Fruit fly (Drosophila melanogaster) whole organism, embryonic: Measurements from ENCODE around the gene Zdhhc8.

ENCODE experiments used
- Atf3 ChIP-seq: fragments of 200-800 bp; sonication (Bioruptor generic); optimal IDR thresholded peaks from 3 replicates; lab custom pipeline; 2016; ENCODE audit warnings: missing biosample characterization, missing genetic modification characterization
- Awh ChIP-seq: fragments of 200-800 bp; sonication (Bioruptor generic); IDR thresholded peaks from 2 replicates; pipeline ENCODE4, ENCODE4 v1.3.6; 2022; ENCODE audit warnings: missing biosample characterization, missing genetic modification characterization
- B-H2 ChIP-seq: fragments of 200-800 bp; sonication (Bioruptor generic); optimal IDR thresholded peaks from 2 replicates; lab custom pipeline; 2018; ENCODE audit warnings: missing biosample characterization, mild to moderate bottlenecking, missing genetic modification characterization
- CG1024 ChIP-seq: fragments of 200-800 bp; sonication (Bioruptor generic); IDR thresholded peaks from 2 replicates; pipeline ENCODE4 v1.3.6; 2022; ENCODE audit warnings: missing biosample characterization, missing genetic modification characterization
- CG10274 ChIP-seq: fragments of 200-800 bp; sonication (Bioruptor generic); optimal IDR thresholded peaks from 3 replicates; lab custom pipeline; 2017; ENCODE audit warnings: missing biosample characterization, mild to moderate bottlenecking, missing genetic modification characterization
- CG10654 ChIP-seq: fragments of 200-800 bp; sonication (Bioruptor generic); optimal IDR thresholded peaks from 2 replicates; lab custom pipeline; 2016; ENCODE audit warnings: missing biosample characterization, missing genetic modification characterization
- CG12219 ChIP-seq: fragments of 200-800 bp; sonication (Bioruptor generic); optimal IDR thresholded peaks from 3 replicates; lab custom pipeline; 2018; ENCODE audit warnings: missing biosample characterization, mild to moderate bottlenecking, missing genetic modification characterization
- CG13296 ChIP-seq: fragments of 200-800 bp; sonication (Bioruptor generic); optimal IDR thresholded peaks from 3 replicates; lab custom pipeline; 2018; ENCODE audit warnings: missing biosample characterization, mild to moderate bottlenecking, missing genetic modification characterization
- CG14667 ChIP-seq: fragments of 200-800 bp; sonication (Bioruptor generic); IDR thresholded peaks from 2 replicates; pipeline ENCODE4 v1.3.6; 2022; ENCODE audit warnings: missing biosample characterization, missing genetic modification characterization
- CG15514 ChIP-seq: fragments of 200-800 bp; sonication (Bioruptor generic); optimal IDR thresholded peaks from 3 replicates; lab custom pipeline; 2017; ENCODE audit warnings: missing biosample characterization, missing genetic modification characterization, mild to moderate bottlenecking, moderate library complexity, missing genetic modification reagents
- CG17385 ChIP-seq: fragments of 200-800 bp; sonication (Bioruptor generic); optimal IDR thresholded peaks from 3 replicates; lab custom pipeline; 2018; ENCODE audit warnings: missing biosample characterization, mild to moderate bottlenecking, missing genetic modification characterization
- CG31224 ChIP-seq: fragments of 200-800 bp; sonication (Bioruptor generic); IDR thresholded peaks from 2 replicates; pipeline ENCODE4 v1.3.6; 2022; ENCODE audit warnings: missing biosample characterization, missing genetic modification characterization
- CG3838 ChIP-seq: fragments of 200-800 bp; sonication (Bioruptor generic); optimal IDR thresholded peaks from 3 replicates; lab custom pipeline; 2016; ENCODE audit warnings: missing biosample characterization, missing genetic modification characterization
- CG4360 ChIP-seq: fragments of 200-800 bp; sonication (Bioruptor generic); IDR thresholded peaks from 2 replicates; pipeline ENCODE4 v1.3.6; 2022; ENCODE audit warnings: missing biosample characterization, missing genetic modification characterization
- CG4424 ChIP-seq: fragments of 200-800 bp; sonication (Bioruptor generic); optimal IDR thresholded peaks from 3 replicates; lab custom pipeline; 2016; ENCODE audit warnings: missing biosample characterization, missing genetic modification characterization
- CG5245 ChIP-seq: fragments of 200-800 bp; sonication (Bioruptor generic); optimal IDR thresholded peaks from 3 replicates; lab custom pipeline; 2016; ENCODE audit warnings: missing biosample characterization, missing genetic modification characterization
- CG6683 ChIP-seq: fragments of 200-800 bp; sonication (Bioruptor generic); optimal IDR thresholded peaks from 2 replicates; lab custom pipeline; 2017; ENCODE audit warnings: missing biosample characterization, mild to moderate bottlenecking, missing genetic modification characterization, missing genetic modification reagents
- CG7839 ChIP-seq: fragments of 200-800 bp; sonication (Bioruptor generic); optimal IDR thresholded peaks from 3 replicates; lab custom pipeline; 2018; ENCODE audit warnings: missing biosample characterization, mild to moderate bottlenecking, missing genetic modification characterization, moderate library complexity
- CG8089 ChIP-seq: fragments of 200-800 bp; sonication (Bioruptor generic); optimal IDR thresholded peaks from 3 replicates; lab custom pipeline; 2016; ENCODE audit warnings: missing biosample characterization, missing genetic modification characterization
- CoRest ChIP-seq: fragments of 200-800 bp; sonication (Bioruptor generic); optimal IDR thresholded peaks from 3 replicates; lab custom pipeline; 2018; ENCODE audit warnings: missing biosample characterization, mild to moderate bottlenecking, missing genetic modification characterization, moderate library complexity
- Fer1 ChIP-seq: fragments of 200-800 bp; sonication (Bioruptor generic); optimal IDR thresholded peaks from 2 replicates; lab custom pipeline; 2017; ENCODE audit warnings: missing biosample characterization, mild to moderate bottlenecking, missing genetic modification characterization
- Myb ChIP-seq: fragments of 200-800 bp; sonication (Bioruptor generic); optimal IDR thresholded peaks from 2 replicates; lab custom pipeline; 2016; ENCODE audit warnings: missing biosample characterization, missing genetic modification characterization
- NC2β ChIP-seq: fragments of 200-800 bp; sonication (Bioruptor generic); optimal IDR thresholded peaks from 2 replicates; lab custom pipeline; 2016; ENCODE audit warnings: missing biosample characterization, missing genetic modification characterization
- Ravus ChIP-seq: fragments of 200-800 bp; sonication (Bioruptor generic); IDR thresholded peaks from 2 replicates; pipeline ENCODE4 v1.3.6; 2022; ENCODE audit warnings: missing biosample characterization, missing genetic modification characterization
- Spps ChIP-seq: fragments of 200-800 bp; sonication (Bioruptor generic); optimal IDR thresholded peaks from 2 replicates; lab custom pipeline; 2018; ENCODE audit warnings: missing biosample characterization, mild to moderate bottlenecking, missing genetic modification characterization
- abd-A ChIP-seq: fragments of 200-800 bp; sonication (Bioruptor generic); optimal IDR thresholded peaks from 3 replicates; lab custom pipeline; 2019; ENCODE audit warnings: missing biosample characterization, mild to moderate bottlenecking, missing genetic modification characterization, moderate library complexity
- aop ChIP-seq: fragments of 200-800 bp; sonication (Bioruptor generic); IDR thresholded peaks from 2 replicates; pipeline ENCODE4 v1.3.6; 2022; ENCODE audit warnings: missing biosample characterization, missing genetic modification characterization
- cas ChIP-seq: fragments of 200-800 bp; sonication (Bioruptor generic); IDR thresholded peaks from 2 replicates; pipeline ENCODE4 v1.3.6; 2022; ENCODE audit warnings: missing biosample characterization, missing genetic modification characterization
- cg ChIP-seq: fragments of 200-800 bp; sonication (Bioruptor generic); optimal IDR thresholded peaks from 3 replicates; lab custom pipeline; 2019; ENCODE audit warnings: missing biosample characterization, mild to moderate bottlenecking, missing genetic modification characterization, moderate library complexity
- chif ChIP-seq, 2 experiments: fragments of 200-800 bp; sonication (Bioruptor generic); optimal IDR thresholded peaks; 3 replicates each; lab custom pipeline; 2016; ENCODE audit warnings: missing biosample characterization in 2 of 2, missing genetic modification characterization in 2 of 2
- dati ChIP-seq: fragments of 200-800 bp; sonication (Bioruptor generic); IDR thresholded peaks from 2 replicates; pipeline ENCODE4 v1.3.6; 2022; ENCODE audit warnings: missing biosample characterization, missing genetic modification characterization
- exex ChIP-seq: fragments of 200-800 bp; sonication (Bioruptor generic); optimal IDR thresholded peaks from 4 replicates; lab custom pipeline; 2018; ENCODE audit warnings: missing biosample characterization, mild to moderate bottlenecking, missing genetic modification characterization, moderate library complexity
- fd102C ChIP-seq: fragments of 200-800 bp; sonication (Bioruptor generic); optimal IDR thresholded peaks from 2 replicates; lab custom pipeline; 2018; ENCODE audit warnings: missing biosample characterization, mild to moderate bottlenecking, missing genetic modification characterization, moderate library complexity
- gce ChIP-seq: fragments of 200-800 bp; sonication (Bioruptor generic); IDR thresholded peaks from 3 replicates; pipeline ENCODE4 v1.3.6; 2022; ENCODE audit warnings: missing biosample characterization, missing genetic modification characterization
- gfzf ChIP-seq: fragments of 200-800 bp; sonication (Bioruptor generic); optimal IDR thresholded peaks from 2 replicates; lab custom pipeline; 2016; ENCODE audit warnings: missing biosample characterization, mild to moderate bottlenecking, missing genetic modification characterization, moderate library complexity
- ham ChIP-seq: fragments of 200-800 bp; sonication (Bioruptor generic); IDR thresholded peaks from 2 replicates; pipeline ENCODE4 v1.3.6; 2022; ENCODE audit warnings: missing biosample characterization, missing genetic modification characterization
- jigr1 ChIP-seq: fragments of 200-800 bp; sonication (Bioruptor generic); IDR thresholded peaks from 3 replicates; pipeline ENCODE4 v1.3.6; 2022; ENCODE audit warnings: missing biosample characterization, missing genetic modification characterization
- luna ChIP-seq: fragments of 200-800 bp; sonication (Bioruptor generic); optimal IDR thresholded peaks from 2 replicates; lab custom pipeline; 2016; ENCODE audit warnings: missing biosample characterization, missing genetic modification characterization
- psq ChIP-seq: fragments of 200-800 bp; sonication (Bioruptor generic); optimal IDR thresholded peaks from 2 replicates; lab custom pipeline; 2017; ENCODE audit warnings: missing biosample characterization, missing genetic modification characterization
- rib ChIP-seq: fragments of 200-800 bp; sonication (Bioruptor generic); IDR thresholded peaks from 2 replicates; pipeline ENCODE4 v1.3.6; 2022; ENCODE audit warnings: missing biosample characterization, missing genetic modification characterization
- schlank ChIP-seq: fragments of 200-800 bp; sonication (Bioruptor generic); optimal IDR thresholded peaks from 2 replicates; lab custom pipeline; 2018; ENCODE audit warnings: missing biosample characterization, mild to moderate bottlenecking, missing genetic modification characterization
- sd ChIP-seq: fragments of 200-800 bp; sonication (Bioruptor generic); optimal IDR thresholded peaks from 3 replicates; lab custom pipeline; 2018; ENCODE audit warnings: missing biosample characterization, mild to moderate bottlenecking, missing genetic modification characterization, moderate library complexity
- sens ChIP-seq: fragments of 200-800 bp; sonication (Bioruptor generic); peaks from one replicate; lab custom pipeline; 2016; ENCODE audit warnings: missing biosample characterization, missing genetic modification characterization
- sens-2 ChIP-seq: fragments of 200-800 bp; sonication (Bioruptor generic); IDR thresholded peaks from 2 replicates; pipeline ENCODE4 v1.3.6; 2022; ENCODE audit warnings: missing biosample characterization, missing genetic modification characterization
- tio ChIP-seq: fragments of 200-800 bp; sonication (Bioruptor generic); optimal IDR thresholded peaks from 2 replicates; lab custom pipeline; 2017; ENCODE audit warnings: missing biosample characterization, missing genetic modification characterization, inconsistent platforms
- tx ChIP-seq: fragments of 200-800 bp; sonication (Bioruptor generic); optimal IDR thresholded peaks from 2 replicates; lab custom pipeline; 2016; ENCODE audit warnings: missing biosample characterization, missing genetic modification characterization
- zf30C ChIP-seq: fragments of 200-800 bp; sonication (Bioruptor generic); optimal IDR thresholded peaks from 3 replicates; lab custom pipeline; 2018; ENCODE audit warnings: missing biosample characterization, mild to moderate bottlenecking, missing genetic modification characterization
- zfh2 ChIP-seq: fragments of 200-800 bp; sonication (Bioruptor generic); optimal IDR thresholded peaks from 2 replicates; lab custom pipeline; 2016; ENCODE audit warnings: missing biosample characterization, missing genetic modification characterization

Gene Zdhhc8

dm6 chrX:9352112-9353096 lies 3.6 kb downstream of the Zdhhc8 start (continued):
- TF ChIP-seq tx (peak; percentile 47), gfzf (GFP tag; lab: Kevin White, UChicago) (no peak), B-H2 (GFP tag; lab: Kevin White, UChicago) (peak; percentile 60), Atf3 (GFP tag; lab: Kevin White, UChicago) (peak; percentile 41), cas (GFP tag; lab: Robert Waterston, UW) (0 out of 2 replicates have a peak, but pooled peaks have one; percentile 24), gce (GFP tag; lab: Robert Waterston, UW) (peak; percentile 32; the same call in 1 of the 3 replicates), dati (GFP tag; lab: Robert Waterston, UW) (0 out of 2 replicates have a peak, but pooled peaks have one; percentile 9), Ravus (peak; percentile 60), CG8089 (GFP tag; lab: Kevin White, UChicago) (peak; percentile 34), Spps (tag; lab: Kevin White, UChicago) (peak; percentile 13), rib (GFP tag; lab: Robert Waterston, UW) (peak; percentile 70; the same call in 1 of the 2 replicates), schlank (tag; lab: Kevin White, UChicago) (peak; percentile 78), chif (GFP tag; optimal IDR thresholded peaks at IDR 0.05; lab: Kevin White, UChicago) (peak; percentile 60 to 64), fd102C (GFP tag; lab: Kevin White, UChicago) (peak; percentile 16), aop (GFP tag; lab: Robert Waterston, UW) (0 out of 2 replicates have a peak, but pooled peaks have one; percentile 33), abd-A (tag; lab: Kevin White, UChicago) (peak; percentile 62), luna (GFP tag; lab: Kevin White, UChicago) (peak; percentile 61), CG4360 (peak; percentile 46), CoRest (tag; lab: Kevin White, UChicago) (peak; percentile 86), CG10274 (peak; percentile 67), zfh2 (GFP tag; lab: Kevin White, UChicago) (peak; percentile 51), CG3838 (GFP tag; lab: Kevin White, UChicago) (peak; percentile 50), CG6683 (GFP tag; lab: Kevin White, UChicago) (peak; percentile 73), CG13296 (GFP tag; lab: Kevin White, UChicago) (peak; percentile 85), CG31224 (GFP tag; lab: Robert Waterston, UW) (peak; percentile 68), ham (GFP tag; lab: Robert Waterston, UW) (0 out of 2 replicates have a peak, but pooled peaks have one; percentile 50), jigr1 (GFP tag; lab: Robert Waterston, UW) (peak; percentile 38; the same call in 1 of the 3 replicates), zf30C (peak; percentile 64), Fer1 (GFP tag; lab: Kevin White, UChicago) (peak; percentile 90), CG17385 (peak; percentile 81), CG15514 (peak; percentile 77), Awh (GFP tag; lab: Robert Waterston, UW) (peak; percentile 68), CG5245 (GFP tag; lab: Kevin White, UChicago) (peak; percentile 60), CG10654 (peak; percentile 68), CG7839 (tag; lab: Kevin White, UChicago) (peak; percentile 92), Myb (GFP tag; lab: Kevin White, UChicago) (peak; percentile 39), sens-2 (GFP tag; lab: Robert Waterston, UW) (peak; percentile 69), sens (GFP tag; lab: Kevin White, UChicago) (peak; percentile 95), tio (peak; percentile 55), cg (GFP tag; lab: Kevin White, UChicago) (no peak), CG14667 (GFP tag; lab: Robert Waterston, UW) (peak; percentile 50), CG1024 (GFP tag; lab: Robert Waterston, UW) (0 out of 2 replicates have a peak, but pooled peaks have one; percentile 24), sd (tag; lab: Kevin White, UChicago) (peak; percentile 74), CG12219 (GFP tag; lab: Kevin White, UChicago) (peak; percentile 85), NC2β (GFP tag; lab: Kevin White, UChicago) (peak; percentile 55), exex (peak; percentile 60), CG4424 (GFP tag; lab: Kevin White, UChicago) (peak; percentile 77), psq (GFP tag; lab: Kevin White, UChicago) (peak; percentile 49)
